Fruit fly (Drosophila melanogaster): ENCODE results near the gene Pura.

DNA sequence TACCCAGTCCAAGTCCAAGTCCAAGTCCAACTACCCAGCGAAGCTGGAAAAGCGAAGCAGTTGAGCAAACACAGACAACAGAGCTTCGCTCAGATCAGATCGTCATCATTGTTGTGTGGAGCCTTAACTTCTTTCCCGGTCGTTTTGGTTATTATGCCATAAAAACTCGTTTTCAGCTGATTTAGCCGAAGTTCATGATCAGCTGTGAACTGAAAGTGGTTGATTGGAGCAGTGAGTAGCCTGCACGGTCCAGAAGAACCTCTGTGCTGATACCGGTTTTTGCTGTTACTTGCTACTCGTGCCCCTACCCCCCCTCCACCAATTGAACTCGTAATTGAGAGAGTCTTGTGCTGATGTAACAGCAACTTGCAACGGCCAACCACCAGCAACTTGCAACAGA is 17.6 kb downstream of the Pura start:
- no peak for TF ChIP-seq CG8478 (optimal IDR thresholded peaks at IDR 0.05)
- no peak for TF ChIP-seq CTCF (optimal IDR thresholded peaks at IDR 0.05)

Data from S2 (cell line).